Worm (Caenorhabditis elegans) whole organism, L2 larva: ENCODE measurements around the gene Y43C5B.2.

Experiments
- C34F6.9 ChIP-seq: fragments of 150-350 bp; optimal IDR thresholded peaks from 2 replicates; lab custom pipeline; 2014; ENCODE audit warnings: missing biosample characterization, missing genetic modification characterization
- R02D3.7 ChIP-seq: fragments of 150-350 bp; optimal IDR thresholded peaks from 2 replicates; lab custom pipeline; 2014; ENCODE audit warnings: missing biosample characterization, missing genetic modification characterization
- Y55F3AM.14 ChIP-seq: fragments of 200-800 bp; sonication (Bioruptor generic); optimal IDR thresholded peaks from 2 replicates; lab custom pipeline; 2018; ENCODE audit warnings: mild to moderate bottlenecking, missing genetic modification characterization, missing compliant biosample characterization
- ZK546.5 ChIP-seq: sonication (generic microtip); optimal IDR thresholded peaks from 2 replicates; lab custom pipeline; 2017; ENCODE audit warnings: missing biosample characterization, missing genetic modification characterization
- alr-1 ChIP-seq: fragments of 150-350 bp; optimal IDR thresholded peaks from 2 replicates; lab custom pipeline; 2014; ENCODE audit warnings: missing biosample characterization, missing genetic modification characterization
- blmp-1 ChIP-seq: sonication (generic microtip); optimal IDR thresholded peaks from 2 replicates; lab custom pipeline; 2017; ENCODE audit warnings: missing genetic modification characterization, mild to moderate bottlenecking, missing compliant biosample characterization, antibody characterized with exemption, moderate library complexity; ENCODE audit not compliant: insufficient read depth
- ceh-16 ChIP-seq: fragments of 150-350 bp; optimal IDR thresholded peaks from 2 replicates; lab custom pipeline; 2014; ENCODE audit warnings: missing biosample characterization, missing genetic modification characterization
- crh-2 ChIP-seq: sonication (generic microtip); optimal IDR thresholded peaks from 2 replicates; lab custom pipeline; 2017; ENCODE audit warnings: missing biosample characterization, missing genetic modification characterization
- dmd-4 ChIP-seq: sonication (generic microtip); optimal IDR thresholded peaks from 2 replicates; lab custom pipeline; 2017; ENCODE audit warnings: missing biosample characterization, missing genetic modification characterization
- egl-27 ChIP-seq: sonication (generic microtip); optimal IDR thresholded peaks from 3 replicates; lab custom pipeline; 2017; ENCODE audit warnings: missing biosample characterization, missing genetic modification reagents, missing genetic modification characterization
- elt-1 ChIP-seq: fragments of 150-350 bp; optimal IDR thresholded peaks from 2 replicates; lab custom pipeline; 2014; ENCODE audit warnings: missing biosample characterization, missing genetic modification characterization
- elt-3 ChIP-seq: sonication (generic microtip); optimal IDR thresholded peaks from 2 replicates; lab custom pipeline; 2017; ENCODE audit warnings: missing biosample characterization, missing genetic modification characterization
- fos-1 ChIP-seq: fragments of 150-350 bp; optimal IDR thresholded peaks from 2 replicates; lab custom pipeline; 2014; ENCODE audit warnings: missing biosample characterization, missing genetic modification characterization
- lin-11 ChIP-seq: fragments of 150-350 bp; sonication (generic microtip); optimal IDR thresholded peaks from 2 replicates; lab custom pipeline; 2014; ENCODE audit warnings: missing biosample characterization, missing genetic modification characterization, inconsistent platforms, mixed read lengths
- lsy-2 ChIP-seq, 2 experiments: fragments of 150-350 bp in 1 of 2; sonication (generic microtip) in 1 of 2; optimal IDR thresholded peaks; 2 replicates each; lab custom pipeline; 2014 to 2017; ENCODE audit warnings: missing biosample characterization in 2 of 2, missing genetic modification characterization in 2 of 2
- mab-5 ChIP-seq: fragments of 150-350 bp; optimal IDR thresholded peaks from 2 replicates; lab custom pipeline; 2014; ENCODE audit warnings: missing biosample characterization, missing genetic modification characterization
- mdl-1 ChIP-seq, 2 experiments: fragments of 150-350 bp in 1 of 2; sonication (generic microtip) in 1 of 2; optimal IDR thresholded peaks; 2 replicates each; lab custom pipeline; 2017; ENCODE audit warnings: missing biosample characterization in 2 of 2, missing genetic modification characterization in 2 of 2
- nhr-11 ChIP-seq: fragments of 150-350 bp; optimal IDR thresholded peaks from 2 replicates; lab custom pipeline; 2014; ENCODE audit warnings: missing biosample characterization, missing genetic modification characterization
- nhr-12 ChIP-seq: fragments of 150-350 bp; optimal IDR thresholded peaks from 2 replicates; lab custom pipeline; 2014; ENCODE audit warnings: missing biosample characterization, missing genetic modification characterization
- nhr-129 ChIP-seq: fragments of 150-350 bp; optimal IDR thresholded peaks from 2 replicates; lab custom pipeline; 2014; ENCODE audit warnings: missing biosample characterization, missing genetic modification characterization
- nhr-21 ChIP-seq: fragments of 150-350 bp; optimal IDR thresholded peaks from 2 replicates; lab custom pipeline; 2014; ENCODE audit warnings: missing biosample characterization, missing genetic modification characterization
- nhr-23 ChIP-seq: fragments of 150-350 bp; optimal IDR thresholded peaks from 2 replicates; lab custom pipeline; 2014; ENCODE audit warnings: missing biosample characterization, missing genetic modification reagents, missing genetic modification characterization
- nhr-237 ChIP-seq: fragments of 150-350 bp; optimal IDR thresholded peaks from 2 replicates; lab custom pipeline; 2014; ENCODE audit warnings: missing biosample characterization, missing genetic modification characterization
- nhr-6 ChIP-seq: fragments of 150-350 bp; optimal IDR thresholded peaks from 2 replicates; lab custom pipeline; 2014; ENCODE audit warnings: missing biosample characterization, missing genetic modification characterization
- nhr-77 ChIP-seq: fragments of 150-350 bp; optimal IDR thresholded peaks from 2 replicates; lab custom pipeline; 2014; ENCODE audit warnings: missing biosample characterization, missing genetic modification characterization
- peb-1 ChIP-seq: fragments of 150-350 bp; optimal IDR thresholded peaks from 2 replicates; lab custom pipeline; 2014; ENCODE audit warnings: missing biosample characterization, missing genetic modification characterization
- sem-4 ChIP-seq: fragments of 150-350 bp; optimal IDR thresholded peaks from 2 replicates; lab custom pipeline; 2014; ENCODE audit warnings: missing biosample characterization, missing genetic modification reagents, missing genetic modification characterization
- skn-1 ChIP-seq: sonication (generic microtip); optimal IDR thresholded peaks from 2 replicates; lab custom pipeline; 2017; ENCODE audit warnings: missing biosample characterization, missing genetic modification characterization
- sma-3 ChIP-seq: sonication (generic microtip); optimal IDR thresholded peaks from 2 replicates; lab custom pipeline; 2016; ENCODE audit warnings: missing genetic modification reagents, missing genetic modification characterization, missing compliant biosample characterization
- sma-9 ChIP-seq, 2 experiments: fragments of 150-350 bp in 1 of 2; sonication (generic microtip) in 1 of 2; optimal IDR thresholded peaks; 2 replicates each; lab custom pipeline; 2014 to 2016; ENCODE audit warnings: missing genetic modification characterization in 2 of 2, mild to moderate bottlenecking in 1 of 2, missing biosample characterization in 1 of 2, missing compliant biosample characterization in 1 of 2, missing genetic modification reagents in 1 of 2, moderate library complexity in 1 of 2
- snpc-4 ChIP-seq: fragments of 150-350 bp; optimal IDR thresholded peaks from 2 replicates; lab custom pipeline; 2014; ENCODE audit warnings: missing biosample characterization, missing genetic modification characterization
- unc-39 ChIP-seq: fragments of 150-350 bp; optimal IDR thresholded peaks from 2 replicates; lab custom pipeline; 2014; ENCODE audit warnings: missing biosample characterization, missing genetic modification characterization
- unc-55 ChIP-seq: fragments of 150-350 bp; sonication (generic microtip); optimal IDR thresholded peaks from 3 replicates; lab custom pipeline; 2014; ENCODE audit warnings: missing biosample characterization, missing genetic modification reagents, missing genetic modification characterization
- unc-62 ChIP-seq: fragments of 150-350 bp; optimal IDR thresholded peaks from 2 replicates; lab custom pipeline; 2014; ENCODE audit warnings: missing biosample characterization, missing genetic modification reagents, missing genetic modification characterization
- zag-1 ChIP-seq: fragments of 150-350 bp; optimal IDR thresholded peaks from 2 replicates; lab custom pipeline; 2014; ENCODE audit warnings: missing biosample characterization, missing genetic modification characterization
- ztf-11 ChIP-seq: sonication (generic microtip); optimal IDR thresholded peaks from 2 replicates; lab custom pipeline; 2017; ENCODE audit warnings: missing biosample characterization, missing genetic modification characterization
- ztf-4 ChIP-seq: fragments of 150-350 bp; optimal IDR thresholded peaks from 2 replicates; lab custom pipeline; 2014; ENCODE audit warnings: missing biosample characterization, missing genetic modification characterization

Gene Y43C5B.2

DNA sequence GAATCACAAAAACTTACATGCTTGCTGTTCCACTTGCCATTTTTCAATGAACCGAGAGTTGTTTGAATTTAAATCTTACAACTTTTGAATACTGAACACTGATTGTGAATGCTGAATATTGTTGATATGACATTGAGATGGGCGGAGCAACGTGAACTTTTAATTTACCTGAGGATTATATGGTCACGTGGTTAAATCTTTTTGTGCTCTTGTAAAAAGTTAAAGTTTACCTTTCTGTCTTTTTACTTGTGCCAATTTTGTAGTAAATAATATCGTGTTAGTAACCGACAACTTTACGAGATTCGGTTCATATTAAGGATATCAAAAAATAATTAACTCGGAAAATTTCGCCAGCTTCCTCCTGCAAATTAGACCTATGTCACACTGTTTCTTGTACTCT is at the start of gene Y43C5B.2:
Y43C5B.2 (minus strand) TSS at position 101 of the 400 bp plus-strand sequence.
- no peak for TF ChIP-seq sem-4 (tag; lab: Kevin White, UChicago)
- no peak for TF ChIP-seq unc-62 (GFP tag; lab: Kevin White, UChicago)
- TF ChIP-seq ztf-11 (tag; lab: Kevin White, UChicago) = no peak
- no peak for TF ChIP-seq alr-1 (tag; lab: Kevin White, UChicago)
- no peak for TF ChIP-seq nhr-6
- no peak for TF ChIP-seq unc-39 (tag; lab: Kevin White, UChicago)
- TF ChIP-seq elt-1 (tag; lab: Kevin White, UChicago) = no peak
- no peak for TF ChIP-seq egl-27
- no peak for TF ChIP-seq snpc-4 (tag; lab: Kevin White, UChicago)
- no peak for TF ChIP-seq skn-1 (tag; lab: Kevin White, UChicago)
- no peak for TF ChIP-seq nhr-11 (tag; lab: Kevin White, UChicago)
- no peak for TF ChIP-seq C34F6.9 (tag; lab: Kevin White, UChicago)
- no peak for TF ChIP-seq nhr-237
- TF ChIP-seq sma-9 (GFP tag; optimal IDR thresholded peaks at IDR 0.05; lab: Kevin White, UChicago) = no peak
- no peak for TF ChIP-seq sma-9 (tag; optimal IDR thresholded peaks at IDR 0.05; lab: Kevin White, UChicago)
- TF ChIP-seq R02D3.7 (tag; lab: Kevin White, UChicago) = no peak
- TF ChIP-seq sma-3 = no peak
- no peak for TF ChIP-seq dmd-4
- no peak for TF ChIP-seq fos-1 (tag; lab: Kevin White, UChicago)
- no peak for TF ChIP-seq zag-1 (tag; lab: Kevin White, UChicago)
- TF ChIP-seq mdl-1 (tag; optimal IDR thresholded peaks at IDR 0.05; lab: Kevin White, UChicago) = no peak

DNA sequence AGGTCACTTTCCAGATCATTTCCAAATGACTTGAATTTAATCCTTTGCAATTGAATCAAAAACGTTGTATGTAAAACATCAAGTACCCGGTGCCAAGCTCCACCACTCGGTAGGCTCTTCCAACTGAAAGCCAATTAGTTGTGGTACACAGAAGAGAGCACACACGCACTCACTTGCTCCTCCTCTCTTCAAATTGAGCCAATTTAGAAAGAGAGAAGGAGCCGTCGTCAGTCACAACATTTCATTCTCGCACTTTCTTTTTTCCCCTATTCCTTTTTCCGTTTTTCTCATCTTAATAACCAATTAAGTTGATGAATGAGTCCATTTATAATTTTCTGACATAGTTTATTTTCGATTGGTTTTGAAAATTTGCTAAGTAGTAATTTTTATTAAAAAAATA is 46.1 kb upstream of the Y43C5B.2 start:
- TF ChIP-seq sem-4 (tag; lab: Kevin White, UChicago) = peak; percentile 36
- no peak for TF ChIP-seq nhr-129
- no peak for TF ChIP-seq mab-5 (tag; lab: Kevin White, UChicago)
- no peak for TF ChIP-seq nhr-11 (tag; lab: Kevin White, UChicago)
- peak; percentile 13 for TF ChIP-seq sma-9 (GFP tag; optimal IDR thresholded peaks at IDR 0.05; lab: Kevin White, UChicago)
- no peak for TF ChIP-seq sma-9 (tag; optimal IDR thresholded peaks at IDR 0.05; lab: Kevin White, UChicago)
- TF ChIP-seq ZK546.5 = no peak
- TF ChIP-seq lsy-2 (tag; optimal IDR thresholded peaks at IDR 0.05; lab: Kevin White, UChicago) = peak in 1 of 2 experiments; percentile 6
- TF ChIP-seq C34F6.9 (tag; lab: Kevin White, UChicago) = peak; percentile 15
- no peak for TF ChIP-seq egl-27

DNA sequence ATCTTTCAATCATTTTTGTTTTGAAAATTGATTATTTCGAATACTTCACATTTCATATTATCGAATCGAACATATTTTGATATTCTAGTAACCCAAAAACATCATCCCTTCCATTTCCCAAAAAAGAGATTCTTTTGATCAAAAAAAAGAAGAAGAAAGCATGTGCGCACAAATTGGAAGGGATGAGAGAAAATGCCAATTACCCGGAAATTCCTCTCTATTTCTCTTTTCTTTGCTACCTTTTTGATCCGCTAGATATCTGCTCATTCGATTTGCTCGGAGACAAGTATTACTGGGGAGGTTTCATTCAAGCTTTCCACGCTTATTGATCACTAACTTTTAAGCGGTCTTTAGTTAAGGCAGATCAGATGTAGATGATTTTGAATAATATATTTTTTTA is 44.7 kb upstream of the Y43C5B.2 start:
- TF ChIP-seq alr-1 (tag; lab: Kevin White, UChicago) = no peak
- TF ChIP-seq C34F6.9 (tag; lab: Kevin White, UChicago) = peak; percentile 3
- TF ChIP-seq lin-11 (tag; lab: Kevin White, UChicago) = no peak
- TF ChIP-seq ztf-4 (tag; lab: Kevin White, UChicago) = no peak

ce11 chrIV:10394858-10395257 is 42.7 kb upstream of the Y43C5B.2 start, which contains the start of gene R10H10.4:
R10H10.4 (minus strand) TSS chrIV:10394958.
- TF ChIP-seq R02D3.7 (tag; lab: Kevin White, UChicago) (no peak), nhr-77 (tag; lab: Kevin White, UChicago) (no peak), ztf-11 (tag; lab: Kevin White, UChicago) (no peak), ceh-16 (no peak), crh-2 (tag; lab: Kevin White, UChicago) (no peak), lin-11 (tag; lab: Kevin White, UChicago) (no peak), nhr-23 (no peak), elt-3 (tag; lab: Kevin White, UChicago) (no peak), nhr-11 (tag; lab: Kevin White, UChicago) (no peak), zag-1 (tag; lab: Kevin White, UChicago) (no peak), Y55F3AM.14 (no peak), dmd-4 (no peak), mdl-1 (tag; optimal IDR thresholded peaks at IDR 0.05; lab: Kevin White, UChicago) (no peak), unc-55 (GFP tag; lab: Kevin White, UChicago) (no peak)

ce11 chrIV:10391827-10392226 is 39.7 kb upstream of the Y43C5B.2 start, which contains the start of gene spe-26:
spe-26 (minus strand) TSS chrIV:10391927.
- TF ChIP-seq blmp-1 (tag; lab: Kevin White, UChicago) = no peak
- no peak for TF ChIP-seq C34F6.9 (tag; lab: Kevin White, UChicago)
- TF ChIP-seq peb-1 (tag; lab: Kevin White, UChicago) = no peak
- TF ChIP-seq nhr-12 (tag; lab: Kevin White, UChicago) = no peak
- no peak for TF ChIP-seq nhr-21 (tag; lab: Kevin White, UChicago)
- no peak for TF ChIP-seq ceh-16
- TF ChIP-seq, all 48 proteins: peak for 0
